Fruit fly (Drosophila melanogaster) whole organism, pupa: ENCODE data around the gene endos.

ENCODE experiments used
- CG10348 ChIP-seq: fragments of 200-800 bp; sonication (Bioruptor generic); IDR thresholded peaks from 2 replicates; pipeline ENCODE4 v1.3.6; 2022; ENCODE audit warnings: missing biosample characterization, missing genetic modification characterization
- CG12605 ChIP-seq: fragments of 200-800 bp; sonication (Bioruptor generic); IDR thresholded peaks from 2 replicates; pipeline ENCODE4 v1.3.6; 2022; ENCODE audit warnings: missing biosample characterization, missing genetic modification characterization
- CG13204 ChIP-seq: fragments of 200-800 bp; sonication (Bioruptor generic); optimal IDR thresholded peaks from 2 replicates; lab custom pipeline; 2018; ENCODE audit warnings: missing biosample characterization, mild to moderate bottlenecking, missing genetic modification characterization, moderate library complexity
- CG14655 ChIP-seq: fragments of 200-800 bp; sonication (Bioruptor generic); optimal IDR thresholded peaks from 3 replicates; lab custom pipeline; 2017; ENCODE audit warnings: mild to moderate bottlenecking, missing biosample characterization, missing genetic modification reagents, missing genetic modification characterization
- CG15710 ChIP-seq: fragments of 200-800 bp; sonication (Bioruptor generic); optimal IDR thresholded peaks from 2 replicates; lab custom pipeline; 2018; ENCODE audit warnings: missing biosample characterization, mild to moderate bottlenecking, missing genetic modification characterization, moderate library complexity
- CG17806 ChIP-seq: fragments of 200-800 bp; sonication (Bioruptor generic); optimal IDR thresholded peaks from 2 replicates; lab custom pipeline; 2018; ENCODE audit warnings: missing biosample characterization, mild to moderate bottlenecking, missing genetic modification characterization, moderate library complexity
- CG32121 ChIP-seq: fragments of 200-800 bp; sonication (Bioruptor generic); IDR thresholded peaks from 2 replicates; pipeline ENCODE4 v1.3.6; 2022; ENCODE audit warnings: missing biosample characterization, missing genetic modification characterization
- CG34367 ChIP-seq: fragments of 200-800 bp; sonication (Bioruptor generic); optimal IDR thresholded peaks from 2 replicates; lab custom pipeline; 2018; ENCODE audit warnings: missing biosample characterization, mild to moderate bottlenecking, missing genetic modification characterization
- CG4496 ChIP-seq: fragments of 200-800 bp; sonication (Bioruptor generic); IDR thresholded peaks from 3 replicates; pipeline ENCODE4 v1.3.6; 2022; ENCODE audit warnings: missing biosample characterization, missing genetic modification characterization
- CG8159 ChIP-seq: fragments of 200-800 bp; sonication (Bioruptor generic); optimal IDR thresholded peaks from 3 replicates; lab custom pipeline; 2018; ENCODE audit warnings: missing biosample characterization, mild to moderate bottlenecking, missing genetic modification characterization, moderate library complexity
- CG8301 ChIP-seq: fragments of 200-800 bp; sonication (Bioruptor generic); optimal IDR thresholded peaks from 2 replicates; lab custom pipeline; 2018; ENCODE audit warnings: missing biosample characterization, mild to moderate bottlenecking, missing genetic modification characterization
- CG9948 ChIP-seq: fragments of 200-800 bp; sonication (Bioruptor generic); optimal IDR thresholded peaks from 2 replicates; lab custom pipeline; 2018; ENCODE audit warnings: missing biosample characterization, mild to moderate bottlenecking, missing genetic modification characterization, moderate library complexity
- D1 ChIP-seq: fragments of 200-800 bp; sonication (Bioruptor generic); optimal IDR thresholded peaks from 2 replicates; lab custom pipeline; 2018; ENCODE audit warnings: missing biosample characterization, mild to moderate bottlenecking, missing genetic modification characterization, moderate library complexity
- EcR ChIP-seq: fragments of 200-800 bp; sonication (Bioruptor generic); optimal IDR thresholded peaks from 3 replicates; lab custom pipeline; 2019; ENCODE audit warnings: missing biosample characterization, missing genetic modification characterization, mild to moderate bottlenecking, moderate library complexity, missing genetic modification reagents
- Ets98B ChIP-seq: fragments of 200-800 bp; sonication (Bioruptor generic); IDR thresholded peaks from 2 replicates; pipeline ENCODE4 v1.3.6; 2022; ENCODE audit warnings: missing biosample characterization, missing genetic modification characterization
- Pif1A ChIP-seq: fragments of 200-800 bp; sonication (Bioruptor generic); optimal IDR thresholded peaks from 3 replicates; lab custom pipeline; 2016; ENCODE audit warnings: missing biosample characterization, missing genetic modification characterization
- Pif1B ChIP-seq: fragments of 200-800 bp; sonication (Bioruptor generic); optimal IDR thresholded peaks from 3 replicates; lab custom pipeline; 2016; ENCODE audit warnings: missing biosample characterization, missing genetic modification characterization
- Snoo ChIP-seq: fragments of 200-800 bp; sonication (Bioruptor generic); optimal IDR thresholded peaks from 3 replicates; lab custom pipeline; 2017; ENCODE audit warnings: missing biosample characterization, mild to moderate bottlenecking, missing genetic modification characterization, inconsistent platforms
- fd96Ca ChIP-seq: fragments of 200-800 bp; sonication (Bioruptor generic); IDR thresholded peaks from 3 replicates; pipeline ENCODE4 v1.3.6; 2022; ENCODE audit warnings: missing biosample characterization, missing genetic modification characterization
- gl ChIP-seq: fragments of 200-800 bp; sonication (Bioruptor generic); optimal IDR thresholded peaks from 2 replicates; lab custom pipeline; 2018; ENCODE audit warnings: missing biosample characterization, mild to moderate bottlenecking, missing genetic modification characterization
- rn ChIP-seq: fragments of 200-800 bp; sonication (Bioruptor generic); IDR thresholded peaks from 2 replicates; pipeline ENCODE4 v1.3.6; 2022; ENCODE audit warnings: missing biosample characterization, missing genetic modification characterization

The endos gene

DNA sequence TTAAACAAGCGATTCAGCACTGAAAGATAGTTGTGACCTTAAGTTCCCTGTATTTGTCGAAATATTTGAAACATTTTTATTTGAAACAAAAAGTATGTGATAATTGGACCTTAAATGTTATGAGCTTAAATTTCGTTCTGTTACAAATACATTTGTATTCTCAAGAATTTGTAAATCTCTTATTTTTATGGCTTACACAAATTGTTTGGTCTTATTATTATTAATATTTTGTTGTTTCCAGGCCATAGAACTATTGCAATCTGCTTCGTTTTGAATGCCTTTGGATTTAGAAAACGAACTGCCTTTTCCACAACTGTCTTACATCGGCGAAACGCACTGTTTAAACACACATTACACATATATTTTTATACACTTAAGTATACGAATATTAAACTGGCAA is 3.0 kb upstream of the endos start, which contains the start of gene CG6661:
CG6661 (plus strand) TSS at position 301 of the 400 bp plus-strand sequence.
- TF ChIP-seq D1 = no peak
- TF ChIP-seq EcR (GFP tag; lab: Kevin White, UChicago) = no peak
- TF ChIP-seq fd96Ca (GFP tag; lab: Robert Waterston, UW) = no peak
- TF ChIP-seq CG34367 (tag; lab: Kevin White, UChicago) = no peak
- no peak for TF ChIP-seq CG10348 (GFP tag; lab: Robert Waterston, UW)
- TF ChIP-seq Snoo (tag; lab: Kevin White, UChicago) = no peak
- TF ChIP-seq CG17806 (tag; lab: Kevin White, UChicago) = no peak
- no peak for TF ChIP-seq CG12605 (GFP tag; lab: Robert Waterston, UW)

DNA sequence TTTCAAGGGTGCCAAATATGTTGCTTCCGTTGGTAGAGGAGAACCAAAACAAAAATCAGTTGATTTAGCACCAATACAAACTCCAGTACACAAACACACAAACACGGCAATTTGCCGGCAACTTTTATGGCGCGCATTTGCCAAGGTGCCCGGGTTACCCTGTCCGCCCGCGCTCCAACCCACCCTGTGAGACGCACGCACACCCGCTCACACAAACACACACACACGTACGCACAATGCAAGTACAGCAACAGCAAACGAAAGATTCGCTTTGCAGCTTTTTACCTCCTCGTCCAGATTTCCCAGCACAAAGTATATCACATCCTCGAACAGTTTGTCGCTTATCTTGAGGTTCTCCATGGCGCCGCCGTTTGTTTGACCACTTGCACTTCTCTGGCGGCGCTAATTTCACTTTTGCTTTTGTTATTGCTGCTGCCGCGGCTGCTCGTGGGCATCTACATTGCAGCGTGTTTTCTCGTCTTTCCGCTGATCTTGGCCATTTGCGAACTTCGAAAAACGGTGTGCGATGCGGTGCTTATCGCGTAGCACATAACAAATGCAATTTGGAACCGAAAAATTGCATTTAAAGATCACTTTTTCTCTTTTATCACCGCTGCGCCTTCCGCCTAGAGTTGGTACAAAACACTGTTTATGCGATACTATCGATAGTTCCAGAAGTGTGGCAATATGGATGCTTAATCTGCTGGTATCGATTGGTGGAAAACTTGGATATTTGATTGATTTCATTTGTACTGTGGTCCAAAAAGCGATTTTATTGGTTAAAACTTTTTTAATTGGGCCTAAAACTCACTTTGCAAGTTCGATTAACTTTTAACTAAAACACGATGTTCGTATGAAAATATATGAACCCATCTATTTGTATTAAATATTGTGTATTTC is 2.8 kb downstream of the endos start, which contains the start of gene Ptip:
Ptip (minus strand) TSS at position 637 of the 900 bp plus-strand sequence.
- TF ChIP-seq CG15710 (tag; lab: Kevin White, UChicago) = no peak
- no peak; the same call in 2 of the 3 replicates for TF ChIP-seq fd96Ca (GFP tag; lab: Robert Waterston, UW)
- peak; percentile 77 for TF ChIP-seq CG4496 (GFP tag; lab: Robert Waterston, UW)
- TF ChIP-seq D1 = no peak
- peak; percentile 49; the same call in 1 of the 2 replicates for TF ChIP-seq CG32121 (GFP tag; lab: Robert Waterston, UW)
- no peak for TF ChIP-seq CG9948
- peak; percentile 66 for TF ChIP-seq CG12605 (GFP tag; lab: Robert Waterston, UW)
- TF ChIP-seq gl (tag; lab: Kevin White, UChicago) = peak; percentile 40
- no peak for TF ChIP-seq Pif1A (GFP tag; lab: Kevin White, UChicago)
- TF ChIP-seq CG34367 (tag; lab: Kevin White, UChicago) = no peak
- 0 out of 2 replicates have a peak, but pooled peaks have one; percentile 64 for TF ChIP-seq Ets98B (GFP tag; lab: Robert Waterston, UW)

DNA sequence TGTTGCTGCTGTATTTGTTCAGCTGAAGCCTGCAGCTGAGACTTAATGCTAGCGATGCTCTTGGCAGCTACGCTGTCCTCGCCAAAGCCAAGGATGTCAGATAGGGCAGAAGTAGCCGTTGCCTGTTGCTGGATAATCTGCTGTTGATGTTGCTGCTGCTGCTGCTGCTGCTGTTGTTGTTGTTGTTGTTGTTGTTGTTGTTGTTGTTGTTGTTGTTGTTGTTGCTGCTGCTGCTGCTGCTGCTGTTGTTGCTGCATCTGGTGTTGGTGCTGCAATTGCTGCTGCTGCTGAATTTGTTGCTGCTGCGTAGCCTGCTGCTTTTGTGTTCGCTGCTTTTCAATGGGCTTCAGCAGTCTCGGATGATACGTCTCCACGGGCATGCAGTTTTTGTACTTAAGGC is 4.0 kb downstream of the endos start:
- TF ChIP-seq CG13204 (GFP tag; lab: Kevin White, UChicago) = no peak
- TF ChIP-seq CG8301 (tag; lab: Kevin White, UChicago) = no peak
- TF ChIP-seq CG4496 (GFP tag; lab: Robert Waterston, UW) = no peak
- no peak for TF ChIP-seq Pif1A (GFP tag; lab: Kevin White, UChicago)
- TF ChIP-seq CG10348 (GFP tag; lab: Robert Waterston, UW) = no peak

DNA sequence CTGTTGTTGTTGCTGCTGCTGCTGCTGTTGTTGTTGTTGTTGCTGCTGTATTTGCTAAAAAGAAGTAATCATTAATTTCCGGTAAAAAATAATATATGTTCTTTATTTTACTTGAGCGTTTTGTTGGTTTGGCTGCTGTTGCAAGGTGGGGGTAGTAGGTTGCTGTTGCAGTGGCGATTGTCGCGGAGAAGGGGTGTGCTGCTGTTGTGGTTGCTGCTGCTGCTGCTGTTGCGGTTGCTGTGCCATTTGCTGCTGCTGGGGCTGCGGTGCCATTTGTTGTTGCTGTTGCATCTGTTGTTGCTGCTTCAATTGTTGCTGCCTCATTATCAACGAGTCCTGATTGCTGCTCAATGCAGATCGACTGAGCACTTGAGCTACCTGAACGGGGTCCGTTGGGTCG is 5.8 kb downstream of the endos start:
- TF ChIP-seq Ets98B (GFP tag; lab: Robert Waterston, UW) (no peak), Pif1B (GFP tag; lab: Kevin White, UChicago) (no peak), CG14655 (no peak), rn (GFP tag; lab: Robert Waterston, UW) (no peak), CG15710 (tag; lab: Kevin White, UChicago) (no peak), gl (tag; lab: Kevin White, UChicago) (no peak)
- TF ChIP-seq, all 21 proteins: peak for 0

DNA sequence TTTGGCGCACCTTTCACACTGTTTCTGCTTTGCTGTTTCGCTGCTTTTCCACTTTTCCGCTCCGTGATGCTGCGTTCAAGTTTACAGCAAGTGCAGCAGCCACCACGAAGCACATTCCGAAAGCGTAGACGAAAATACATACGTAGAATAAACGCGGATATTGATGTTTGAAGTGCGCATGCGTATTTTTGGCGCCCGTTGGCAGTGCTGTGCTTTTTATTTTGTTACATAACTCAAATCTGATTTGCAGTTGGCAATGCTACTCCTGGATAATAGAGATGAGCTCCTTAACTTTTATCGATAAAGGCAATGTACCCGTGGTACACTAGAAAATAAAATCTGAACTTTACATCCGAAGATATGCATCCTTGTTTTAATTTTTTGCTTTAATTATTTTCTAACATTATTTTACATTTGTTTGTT is 24.8 kb downstream of the endos start:
- peak; percentile 15 for TF ChIP-seq Ets98B (GFP tag; lab: Robert Waterston, UW)
- TF ChIP-seq Snoo (tag; lab: Kevin White, UChicago) = no peak
- TF ChIP-seq CG12605 (GFP tag; lab: Robert Waterston, UW) = 0 out of 2 replicates have a peak, but pooled peaks have one; percentile 8

DNA sequence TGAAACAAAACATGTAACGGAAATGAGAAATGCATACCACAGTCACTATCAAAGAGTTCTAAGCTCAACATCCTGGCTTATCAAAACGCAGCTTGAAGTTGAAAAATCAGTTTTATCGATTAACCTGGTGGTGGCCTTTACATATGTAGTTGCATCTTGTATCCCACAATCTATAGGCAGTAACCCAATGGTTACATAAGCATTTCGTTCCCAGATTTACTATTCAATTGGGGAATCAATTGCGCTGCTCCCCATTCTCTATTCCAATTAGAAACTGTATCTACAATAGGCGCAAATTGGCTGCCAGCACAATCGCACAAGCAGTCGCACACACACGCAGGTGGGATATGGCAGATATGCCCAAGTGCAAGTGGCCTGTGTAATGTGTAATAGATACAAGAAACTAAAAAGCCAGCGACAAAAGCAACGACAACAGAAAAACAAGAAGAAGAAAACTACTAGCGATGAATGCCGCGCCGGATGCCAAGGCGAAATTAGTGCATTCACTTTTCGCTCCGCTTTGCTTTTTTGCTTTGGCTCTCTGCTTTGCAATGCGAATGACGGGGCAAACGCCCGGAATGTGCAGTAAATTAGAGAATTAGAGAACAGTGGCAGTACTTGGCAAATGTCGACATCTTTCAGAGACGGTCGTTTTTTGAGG is 25.7 kb downstream of the endos start:
- TF ChIP-seq CG4496 (GFP tag; lab: Robert Waterston, UW) (peak; percentile 19; the same call in 1 of the 3 replicates), D1 (no peak)

DNA sequence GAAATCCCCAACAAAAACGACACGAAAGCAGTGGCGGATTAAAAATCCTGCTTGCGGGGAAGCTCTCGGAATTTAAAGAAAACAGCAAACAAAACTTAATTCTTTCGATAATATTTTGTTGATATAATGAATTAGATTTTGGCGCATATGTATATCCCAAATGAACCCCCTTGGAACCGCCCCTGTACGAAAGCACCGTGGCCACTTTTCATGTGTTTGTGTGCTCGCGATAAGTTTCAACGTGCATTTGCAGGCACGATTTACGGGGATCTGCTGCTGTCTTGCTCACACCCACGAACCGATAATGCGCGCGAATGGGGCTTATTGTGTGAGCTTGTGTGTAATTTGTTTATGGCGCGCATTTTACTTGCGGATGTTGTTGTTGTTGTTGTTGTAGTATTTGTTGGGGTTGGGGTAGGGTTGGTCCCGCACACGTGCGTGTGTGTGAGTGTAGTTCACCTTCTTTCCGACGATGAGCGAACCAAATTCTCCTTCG is 26.5 kb downstream of the endos start:
- peak; percentile 96 for TF ChIP-seq CG34367 (tag; lab: Kevin White, UChicago)
- no peak for TF ChIP-seq D1
- peak; percentile 97 for TF ChIP-seq rn (GFP tag; lab: Robert Waterston, UW)
- TF ChIP-seq fd96Ca (GFP tag; lab: Robert Waterston, UW) = peak; percentile 100
- TF ChIP-seq Pif1A (GFP tag; lab: Kevin White, UChicago) = peak; percentile 98
- TF ChIP-seq gl (tag; lab: Kevin White, UChicago) = peak; percentile 94
- TF ChIP-seq CG4496 (GFP tag; lab: Robert Waterston, UW) = peak; percentile 99
- peak; percentile 96 for TF ChIP-seq Snoo (tag; lab: Kevin White, UChicago)
- peak; percentile 98 for TF ChIP-seq CG32121 (GFP tag; lab: Robert Waterston, UW)
- TF ChIP-seq CG12605 (GFP tag; lab: Robert Waterston, UW) = peak; percentile 96
- peak; percentile 97 for TF ChIP-seq CG9948
- TF ChIP-seq Ets98B (GFP tag; lab: Robert Waterston, UW) = peak; percentile 99
- peak; percentile 98 for TF ChIP-seq CG8301 (tag; lab: Kevin White, UChicago)
- TF ChIP-seq CG17806 (tag; lab: Kevin White, UChicago) = peak; percentile 97
- TF ChIP-seq CG14655 = peak; percentile 98
- TF ChIP-seq CG8159 (tag; lab: Kevin White, UChicago) = peak; percentile 97
- TF ChIP-seq CG10348 (GFP tag; lab: Robert Waterston, UW) = peak; percentile 98
- peak; percentile 97 for TF ChIP-seq CG15710 (tag; lab: Kevin White, UChicago)
- TF ChIP-seq EcR (GFP tag; lab: Kevin White, UChicago) = peak; percentile 48
- TF ChIP-seq Pif1B (GFP tag; lab: Kevin White, UChicago) = peak; percentile 98
- TF ChIP-seq CG13204 (GFP tag; lab: Kevin White, UChicago) = peak; percentile 93
